Worm (Caenorhabditis elegans): ENCODE results near the gene W06F12.3.
A peak's percentile ranks its signal among the peaks of the same experiment; 100 is the strongest.

DNA sequence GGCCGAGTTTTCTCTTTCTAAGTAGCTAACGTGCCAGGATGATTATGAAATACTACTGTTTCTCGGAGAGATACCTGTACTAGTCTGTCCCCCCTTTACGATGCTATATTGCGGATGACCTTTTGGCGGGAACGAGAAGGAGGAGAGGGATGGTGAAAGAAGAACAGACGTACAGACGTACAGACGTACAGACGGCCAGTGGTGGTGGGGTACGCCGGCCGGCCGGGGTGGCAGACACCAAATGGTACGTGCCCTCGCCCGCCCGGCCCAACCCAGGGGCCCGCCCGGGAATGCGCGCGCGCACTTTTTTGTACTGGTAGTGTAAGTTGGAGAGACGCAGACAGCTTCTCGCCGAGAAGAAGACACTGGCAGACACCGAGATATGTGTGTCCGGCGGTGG, 13.8 kb upstream of the W06F12.3 start:
- no peak for TF ChIP-seq unc-39 (tag; optimal IDR thresholded peaks at IDR 0.05)
- peak; percentile 23 for TF ChIP-seq ztf-11 (tag; optimal IDR thresholded peaks at IDR 0.05)
- no peak for TF ChIP-seq blmp-1 (tag; optimal IDR thresholded peaks at IDR 0.05)
- TF ChIP-seq snpc-4 (tag; optimal IDR thresholded peaks at IDR 0.05) = no peak
- TF ChIP-seq nhr-76 (tag; optimal IDR thresholded peaks at IDR 0.05) = no peak
- TF ChIP-seq pha-4 (tag; optimal IDR thresholded peaks at IDR 0.05) = no peak
- peak; percentile 72 for TF ChIP-seq sptf-1 (tag; optimal IDR thresholded peaks at IDR 0.05)
- TF ChIP-seq elt-3 (tag; optimal IDR thresholded peaks at IDR 0.05) = no peak
- TF ChIP-seq ces-1 (GFP tag; optimal IDR thresholded peaks at IDR 0.05) = no peak
- TF ChIP-seq ceh-43 (GFP tag; optimal IDR thresholded peaks at IDR 0.05) = peak; percentile 12
- no peak for TF ChIP-seq nhr-237 (tag; optimal IDR thresholded peaks at IDR 0.05)

All from whole organism, mixed stage, embryonic.